Worm (Caenorhabditis elegans): ENCODE measurements around the gene C49F8.1.

The C49F8.1 gene

DNA sequence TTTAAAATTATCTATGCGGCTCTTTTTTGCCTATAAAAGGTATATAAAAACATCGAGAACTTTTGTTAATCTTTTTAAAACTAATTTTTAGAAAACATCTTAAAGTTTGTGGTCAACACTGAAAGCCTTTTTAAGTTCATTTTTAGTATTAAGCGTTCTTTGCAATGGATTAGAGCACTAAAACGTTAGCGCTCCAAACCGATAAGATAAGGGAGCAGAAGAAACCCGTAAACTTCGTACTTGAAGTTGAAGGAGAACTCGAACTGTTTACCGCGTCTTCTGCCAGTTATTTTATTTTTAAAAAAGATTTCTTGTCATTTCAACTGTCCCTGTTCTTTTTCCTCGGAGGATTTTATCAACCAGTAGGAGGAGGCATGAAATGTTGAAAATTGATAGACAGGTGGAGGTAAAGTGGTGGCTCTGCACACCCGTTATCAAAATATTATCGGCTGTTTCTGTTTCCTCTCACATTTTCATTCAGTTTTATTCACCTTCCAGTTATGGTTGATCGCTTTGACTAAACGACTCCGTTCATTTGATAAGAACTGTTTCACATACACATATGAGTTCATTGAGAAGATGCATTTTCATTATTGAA, 25.7 kb downstream of the C49F8.1 start:
- TF ChIP-seq K12H6.12 (tag; optimal IDR thresholded peaks at IDR 0.05) = no peak
- no peak for TF ChIP-seq egl-18 (GFP tag; IDR thresholded peaks at IDR 0.05)
- no peak for TF ChIP-seq F49E8.2 (tag; optimal IDR thresholded peaks at IDR 0.05; ENCODE audit: insufficient read depth)
- no peak for TF ChIP-seq cebp-1 (GFP tag; IDR thresholded peaks at IDR 0.05)
- TF ChIP-seq cebp-1 (tag; optimal IDR thresholded peaks at IDR 0.05) = peak; percentile 4
- no peak for TF ChIP-seq let-526 (GFP tag; IDR thresholded peaks at IDR 0.05)
- peak; percentile 97 for TF ChIP-seq nhr-80 (tag; optimal IDR thresholded peaks at IDR 0.05)
- no peak for TF ChIP-seq lsy-27 (tag; optimal IDR thresholded peaks at IDR 0.05; ENCODE audit: borderline replicate concordance, insufficient read depth)
- no peak for TF ChIP-seq Y95B8A.8 (GFP tag; IDR thresholded peaks at IDR 0.05)
- no peak for TF ChIP-seq lag-1 (GFP tag; IDR thresholded peaks at IDR 0.05)
- peak; percentile 56 for TF ChIP-seq ztf-22 (GFP tag; optimal IDR thresholded peaks at IDR 0.05)
- no peak for TF ChIP-seq mel-28 (tag; optimal IDR thresholded peaks at IDR 0.05; ENCODE audit: borderline replicate concordance)
- no peak for TF ChIP-seq pbrm-1 (GFP tag; IDR thresholded peaks at IDR 0.05)
- no peak for TF ChIP-seq Y79H2A.3 (GFP tag; conservative IDR thresholded peaks at IDR 0.05)
- no peak for TF ChIP-seq mxl-1 (tag; optimal IDR thresholded peaks at IDR 0.05)
- TF ChIP-seq unc-62 (GFP tag; optimal IDR thresholded peaks at IDR 0.05) = no peak
- no peak for TF ChIP-seq B0261.1 (tag; optimal IDR thresholded peaks at IDR 0.05)
- no peak for TF ChIP-seq mes-4 (tag; optimal IDR thresholded peaks at IDR 0.05)
- peak; percentile 55 for TF ChIP-seq dox-1 (GFP tag; IDR thresholded peaks at IDR 0.05)
- no peak for TF ChIP-seq ztf-25 (GFP tag; IDR thresholded peaks at IDR 0.05)
- no peak for TF ChIP-seq hsf-1 (GFP tag; IDR thresholded peaks at IDR 0.05)
- TF ChIP-seq nfyb-1 (GFP tag; IDR thresholded peaks at IDR 0.05) = 0 out of 2 replicates have a peak, but pooled peaks have one; percentile 26
- peak; percentile 15 for TF ChIP-seq atf-7 (tag; optimal IDR thresholded peaks at IDR 0.05)
- no peak for TF ChIP-seq lin-26 (GFP tag; IDR thresholded peaks at IDR 0.05)
- TF ChIP-seq Y67H2A.10 (GFP tag; conservative IDR thresholded peaks at IDR 0.05) = no peak
- TF ChIP-seq bed-2 (GFP tag; IDR thresholded peaks at IDR 0.05) = no peak
- TF ChIP-seq nhr-179 (tag; optimal IDR thresholded peaks at IDR 0.05) = no peak
- TF ChIP-seq attf-3 (GFP tag; conservative IDR thresholded peaks at IDR 0.05) = no peak
- peak; percentile 52 for TF ChIP-seq ets-4 (GFP tag; optimal IDR thresholded peaks at IDR 0.05)
- no peak for TF ChIP-seq lsl-1 (GFP tag; optimal IDR thresholded peaks at IDR 0.05)
- TF ChIP-seq let-607 (tag; optimal IDR thresholded peaks at IDR 0.05) = peak in 1 of 2 experiments; percentile 53

DNA sequence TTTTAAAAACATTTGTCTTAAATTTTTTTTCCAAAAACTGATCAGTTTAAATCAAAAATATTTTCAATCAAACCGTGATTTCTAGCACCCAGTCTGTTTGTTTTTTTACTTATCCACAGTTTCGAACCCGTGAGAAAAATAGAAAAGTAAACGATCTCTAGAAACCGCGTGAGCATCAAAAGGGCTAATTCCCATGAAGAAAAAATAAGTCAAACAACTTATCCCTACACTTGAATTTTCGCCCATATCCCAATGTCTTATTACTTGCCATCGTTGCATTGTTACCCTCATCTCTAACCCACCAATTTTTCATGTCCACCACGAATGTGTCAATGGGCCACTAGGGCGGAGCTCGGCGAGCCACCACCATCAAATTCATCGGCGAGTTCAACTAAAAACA, 27.1 kb downstream of the C49F8.1 start, which contains the start of gene ptr-24:
ptr-24 (plus strand) TSS at position 301 of the 400 bp plus-strand sequence.
- TF ChIP-seq hrde-1 (tag; optimal IDR thresholded peaks at IDR 0.05; ENCODE audit: borderline replicate concordance) = no peak
- no peak for TF ChIP-seq ets-4 (GFP tag; optimal IDR thresholded peaks at IDR 0.05)
- TF ChIP-seq B0261.1 (tag; optimal IDR thresholded peaks at IDR 0.05) = no peak
- TF ChIP-seq atf-7 (tag; optimal IDR thresholded peaks at IDR 0.05) = no peak
- no peak for TF ChIP-seq nhr-80 (tag; optimal IDR thresholded peaks at IDR 0.05)
- TF ChIP-seq hlh-12 (tag; optimal IDR thresholded peaks at IDR 0.05) = no peak
- TF ChIP-seq K11D2.4 (GFP tag; IDR thresholded peaks at IDR 0.05) = no peak
- TF ChIP-seq F39B2.1 (GFP tag; IDR thresholded peaks at IDR 0.05) = no peak
- TF ChIP-seq F33H1.4 (GFP tag; IDR thresholded peaks at IDR 0.05) = no peak
- no peak for TF ChIP-seq lin-35 (GFP tag; optimal IDR thresholded peaks at IDR 0.05)
- no peak for TF ChIP-seq ccch-3 (GFP tag; optimal IDR thresholded peaks at IDR 0.05)
- no peak for TF ChIP-seq Y95B8A.8 (GFP tag; IDR thresholded peaks at IDR 0.05)
- no peak for TF ChIP-seq egrh-3 (GFP tag; IDR thresholded peaks at IDR 0.05)
- no peak for TF ChIP-seq nfya-2 (GFP tag; IDR thresholded peaks at IDR 0.05)
- TF ChIP-seq hsf-1 (GFP tag; IDR thresholded peaks at IDR 0.05) = no peak
- TF ChIP-seq ceh-79 (tag; optimal IDR thresholded peaks at IDR 0.05) = no peak

Measured in whole organism, young adult.